Fruit fly (Drosophila melanogaster): Measurements from ENCODE around the gene CG7655.
A peak's percentile ranks its signal among the peaks of the same experiment; 100 is the strongest.

Gene CG7655

DNA sequence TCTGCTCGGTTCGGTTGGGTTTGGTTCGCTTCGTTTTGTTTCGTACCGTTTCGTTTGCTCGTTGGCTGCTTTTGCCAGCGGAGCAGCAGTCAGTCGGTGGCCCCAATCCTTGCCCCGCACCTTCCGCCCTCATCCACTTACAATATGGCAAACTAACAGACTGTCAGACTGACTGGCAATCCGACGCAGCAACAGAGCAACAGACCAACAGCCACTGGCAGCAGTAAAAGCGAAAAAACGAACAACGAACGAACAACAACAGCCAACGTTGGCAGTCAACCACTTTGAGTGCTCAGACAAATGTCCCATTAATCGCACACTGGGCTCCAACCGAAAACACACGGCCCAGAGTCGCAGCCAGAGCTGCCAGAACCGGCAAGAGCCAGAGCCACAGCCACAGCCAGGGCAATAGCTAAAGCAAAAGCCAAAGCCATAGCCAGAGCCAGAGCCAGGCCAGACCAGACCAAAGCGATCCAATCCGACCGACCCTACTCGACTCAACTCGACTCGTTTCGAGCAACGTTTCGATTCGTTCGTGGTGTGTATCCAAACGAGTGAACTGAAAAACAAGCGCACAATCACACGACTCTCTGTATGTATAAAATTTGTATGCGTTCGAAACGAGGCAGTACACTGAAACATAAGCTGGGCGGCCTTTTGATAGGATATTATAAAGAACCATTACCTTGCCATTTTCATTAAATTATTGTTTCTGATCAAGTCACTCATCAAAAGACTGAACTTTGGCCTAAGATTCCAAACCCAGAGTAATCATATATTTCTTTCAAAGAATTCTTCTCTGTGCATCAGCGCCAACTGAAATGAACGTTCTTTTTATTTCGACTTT is 21.4 kb downstream of the CG7655 start (continued):
- TF ChIP-seq Sin3A (optimal IDR thresholded peaks at IDR 0.05) = no peak
- TF ChIP-seq gfzf (GFP tag; optimal IDR thresholded peaks at IDR 0.05) = peak; percentile 33
- TF ChIP-seq fd96Cb (tag; optimal IDR thresholded peaks at IDR 0.05) = peak; percentile 99
- peak; percentile 96 for TF ChIP-seq CG13296 (GFP tag; optimal IDR thresholded peaks at IDR 0.05)
- peak; percentile 98 for TF ChIP-seq Ssrp (tag; optimal IDR thresholded peaks at IDR 0.05)
- TF ChIP-seq pho (GFP tag; optimal IDR thresholded peaks at IDR 0.05) = peak; percentile 99
- TF ChIP-seq pb (GFP tag; optimal IDR thresholded peaks at IDR 0.05) = peak; percentile 99
- TF ChIP-seq CG12155 (GFP tag; optimal IDR thresholded peaks at IDR 0.05) = peak; percentile 98
- TF ChIP-seq az2 (GFP tag; optimal IDR thresholded peaks at IDR 0.05) = peak; percentile 99
- TF ChIP-seq CG7928 (GFP tag; optimal IDR thresholded peaks at IDR 0.05) = peak; percentile 81
- TF ChIP-seq gem (tag; optimal IDR thresholded peaks at IDR 0.05) = peak; percentile 99
- TF ChIP-seq CG4424 (GFP tag; optimal IDR thresholded peaks at IDR 0.05) = peak; percentile 99
- TF ChIP-seq lbe (GFP tag; optimal IDR thresholded peaks at IDR 0.05) = peak; percentile 99
- TF ChIP-seq Lim3 (GFP tag; IDR thresholded peaks at IDR 0.05) = peak; percentile 98
- peak; percentile 98 for TF ChIP-seq grau (tag; optimal IDR thresholded peaks at IDR 0.05)
- TF ChIP-seq Sry-δ (GFP tag; optimal IDR thresholded peaks at IDR 0.05) = peak; percentile 79
- TF ChIP-seq sug (tag; optimal IDR thresholded peaks at IDR 0.05) = peak; percentile 88
- peak; percentile 89 for TF ChIP-seq CG10431 (GFP tag; optimal IDR thresholded peaks at IDR 0.05)
- TF ChIP-seq unpg (GFP tag; optimal IDR thresholded peaks at IDR 0.05) = peak; percentile 99
- TF ChIP-seq Blimp-1 (GFP tag; optimal IDR thresholded peaks at IDR 0.05) = peak; percentile 98
- TF ChIP-seq ttk (GFP tag; IDR thresholded peaks at IDR 0.05) = peak; percentile 99
- TF ChIP-seq gce (GFP tag; IDR thresholded peaks at IDR 0.05) = peak; percentile 99
- peak; percentile 99 for TF ChIP-seq CG14441 (GFP tag; IDR thresholded peaks at IDR 0.05)
- peak; percentile 99 for TF ChIP-seq ind (GFP tag; optimal IDR thresholded peaks at IDR 0.05)
- TF ChIP-seq D19B (GFP tag; optimal IDR thresholded peaks at IDR 0.05) = peak; percentile 94
- peak; percentile 98 for TF ChIP-seq YL-1 (GFP tag; optimal IDR thresholded peaks at IDR 0.05)
- peak; percentile 99 for TF ChIP-seq CHES-1-like (GFP tag; optimal IDR thresholded peaks at IDR 0.05)
- peak; percentile 95 for TF ChIP-seq sd (tag; optimal IDR thresholded peaks at IDR 0.05)
- peak; percentile 97 for TF ChIP-seq cwo (GFP tag; optimal IDR thresholded peaks at IDR 0.05)
- TF ChIP-seq run (tag; optimal IDR thresholded peaks at IDR 0.05) = peak; percentile 98
- peak; percentile 98 for TF ChIP-seq CG6854 (GFP tag; optimal IDR thresholded peaks at IDR 0.05)
- TF ChIP-seq fu2 (GFP tag; optimal IDR thresholded peaks at IDR 0.05) = peak; percentile 99
- peak; percentile 81 for TF ChIP-seq CG7745 (tag; optimal IDR thresholded peaks at IDR 0.05)
- TF ChIP-seq eve (GFP tag; optimal IDR thresholded peaks at IDR 0.05) = no peak
- no peak for TF ChIP-seq inv (GFP tag; IDR thresholded peaks at IDR 0.05; ENCODE audit: partially characterized antibody)
- peak; percentile 99 for TF ChIP-seq Asciz (GFP tag; optimal IDR thresholded peaks at IDR 0.05)
- TF ChIP-seq Spps (tag; optimal IDR thresholded peaks at IDR 0.05) = peak; percentile 97
- TF ChIP-seq CG4854 (GFP tag; optimal IDR thresholded peaks at IDR 0.05) = peak; percentile 99
- peak; percentile 94 for TF ChIP-seq ssp (GFP tag; IDR thresholded peaks at IDR 0.05)
- peak; percentile 99 for TF ChIP-seq zfh1 (GFP tag; IDR thresholded peaks at IDR 0.05)
- TF ChIP-seq Six4 (GFP tag; optimal IDR thresholded peaks at IDR 0.05) = peak; percentile 99
- TF ChIP-seq C15 (GFP tag; IDR thresholded peaks at IDR 0.05) = peak; percentile 97
- TF ChIP-seq CG16815 (GFP tag; optimal IDR thresholded peaks at IDR 0.05) = peak; percentile 98
- TF ChIP-seq dati (GFP tag; IDR thresholded peaks at IDR 0.05) = peak; percentile 99
- TF ChIP-seq CG32767 (GFP tag; IDR thresholded peaks at IDR 0.05) = peak; percentile 99
- TF ChIP-seq CG33557 (GFP tag; optimal IDR thresholded peaks at IDR 0.05) = peak; percentile 88
- TF ChIP-seq dmrt11E (tag; optimal IDR thresholded peaks at IDR 0.05) = peak; percentile 98
- peak; percentile 98 for TF ChIP-seq CG13123 (GFP tag; optimal IDR thresholded peaks at IDR 0.05)
- TF ChIP-seq MESR4 (GFP tag; optimal IDR thresholded peaks at IDR 0.05) = peak; percentile 86
